Worm (Caenorhabditis elegans): ENCODE data around the gene F22B5.4.

Gene F22B5.4

DNA sequence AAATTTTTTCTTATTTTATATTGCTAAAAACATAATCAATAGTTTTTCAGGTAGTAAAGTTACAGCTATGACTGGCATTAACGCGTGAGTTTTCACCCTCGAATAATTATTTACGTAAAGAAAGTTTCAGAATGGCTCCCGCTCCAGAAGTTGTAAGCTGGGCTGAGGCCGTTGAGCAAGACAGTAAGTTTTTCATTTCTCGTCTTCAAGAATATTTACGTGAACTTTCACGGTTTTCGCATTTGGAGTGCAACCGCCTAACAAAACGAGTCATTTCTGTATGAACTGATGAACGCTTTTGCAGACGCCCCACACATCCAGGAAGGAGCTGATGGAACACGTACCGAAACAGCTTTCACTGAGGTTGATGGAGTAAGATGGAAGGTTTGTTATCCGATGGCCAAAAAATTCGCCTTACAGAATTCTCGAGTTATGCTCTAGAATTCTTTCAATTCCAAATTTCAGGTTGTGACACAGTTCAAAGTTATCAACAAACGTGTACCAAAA, 6.7 kb upstream of the F22B5.4 start, which contains the start of gene eif-3.G:
TSS of gene eif-3.G (plus strand) at position 51 of the 507 bp plus-strand sequence.
- TF ChIP-seq efl-1 (optimal IDR thresholded peaks at IDR 0.05): no peak
- TF ChIP-seq efl-1 (GFP tag; optimal IDR thresholded peaks at IDR 0.05 in 1 of 2): peak in 1 of 2 experiments; percentile 88
- TF ChIP-seq blmp-1 (tag; optimal IDR thresholded peaks at IDR 0.05): no peak
- TF ChIP-seq ceh-82 (tag; optimal IDR thresholded peaks at IDR 0.05): no peak

DNA sequence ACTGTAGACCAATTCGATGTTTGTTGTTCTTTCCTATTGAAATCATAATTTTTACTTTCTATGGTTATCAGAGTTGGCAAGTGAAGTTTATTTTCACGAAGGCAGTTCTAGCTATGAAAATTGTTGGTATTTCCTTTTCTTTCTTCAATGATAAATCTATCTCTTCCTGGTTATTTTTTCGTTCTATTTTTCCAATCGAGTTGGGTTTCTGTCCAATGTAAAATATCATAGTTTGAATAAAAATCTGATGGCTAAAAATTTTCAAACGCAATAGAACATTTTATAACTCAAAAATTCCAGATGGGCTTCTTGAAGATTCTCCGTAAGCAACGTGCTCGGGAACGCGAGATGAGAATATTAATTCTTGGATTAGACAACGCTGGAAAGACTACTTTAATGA, 5.5 kb upstream of the F22B5.4 start, which contains the start of gene evl-20:
TSS of gene evl-20 (plus strand) at position 301 of the 400 bp plus-strand sequence.
- no peak for TF ChIP-seq xbp-1 (tag; optimal IDR thresholded peaks at IDR 0.05)

DNA sequence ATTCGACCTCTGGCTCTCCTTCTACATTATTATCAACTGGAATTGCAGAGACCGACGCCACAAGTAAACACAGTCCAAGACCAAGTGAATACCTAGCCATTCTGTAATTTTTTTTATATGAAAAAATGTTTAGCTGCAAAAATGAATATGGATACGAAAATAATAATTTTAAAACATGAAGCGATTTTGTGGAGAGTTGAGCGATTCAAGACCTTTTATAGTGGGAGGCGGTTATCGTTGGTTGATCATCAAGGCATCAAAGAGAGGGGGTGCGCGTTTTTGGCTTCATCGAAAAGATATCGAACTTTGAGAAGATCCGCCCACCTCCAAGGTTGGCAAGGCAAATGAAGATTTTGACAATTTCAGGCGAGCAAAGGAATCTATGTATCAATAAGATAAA, 2.8 kb upstream of the F22B5.4 start, which contains the start of gene cut-3:
TSS of gene cut-3 (minus strand) at position 101 of the 400 bp plus-strand sequence.
- TF ChIP-seq aly-2 (tag; optimal IDR thresholded peaks at IDR 0.05) (no peak), unc-130 (tag; optimal IDR thresholded peaks at IDR 0.05) (no peak), alr-1 (tag; optimal IDR thresholded peaks at IDR 0.05; ENCODE audit: borderline replicate concordance) (no peak), unc-30 (tag; optimal IDR thresholded peaks at IDR 0.05) (no peak)

DNA sequence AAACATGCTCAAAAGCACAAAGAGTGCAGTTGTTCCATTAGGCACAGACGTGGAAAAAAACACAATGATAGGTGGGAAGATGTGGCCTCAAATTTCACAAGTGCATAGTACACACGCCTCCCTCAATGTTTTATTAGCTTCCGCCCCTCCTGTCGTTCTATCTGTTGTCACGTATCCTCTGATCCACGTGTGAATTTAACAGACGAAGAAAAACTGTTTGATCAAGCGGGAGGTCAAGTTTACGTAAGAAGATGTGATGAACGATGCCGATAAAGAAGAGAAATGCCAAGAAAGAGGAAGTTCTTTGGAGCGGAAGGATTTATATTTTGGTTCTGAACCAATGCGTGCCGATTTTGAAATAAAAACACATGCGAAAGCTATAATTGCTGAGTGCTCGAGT, 1.2 kb downstream of the F22B5.4 start:
- TF ChIP-seq sptf-1 (tag; optimal IDR thresholded peaks at IDR 0.05) (no peak), nhr-237 (tag; optimal IDR thresholded peaks at IDR 0.05) (no peak), mdl-1 (tag; optimal IDR thresholded peaks at IDR 0.05) (peak in 1 of 2 experiments; percentile 31), ets-5 (GFP tag; IDR thresholded peaks at IDR 0.05) (no peak), C34B4.2 (tag; optimal IDR thresholded peaks at IDR 0.05) (no peak), nhr-71 (tag; optimal IDR thresholded peaks at IDR 0.05) (peak; percentile 33), aha-1 (tag; optimal IDR thresholded peaks at IDR 0.05) (no peak), irx-1 (tag; optimal IDR thresholded peaks at IDR 0.05) (no peak), fos-1 (tag; optimal IDR thresholded peaks at IDR 0.05) (no peak), hlh-4 (tag; optimal IDR thresholded peaks at IDR 0.05) (no peak), ceh-90 (tag; optimal IDR thresholded peaks at IDR 0.05) (no peak), vab-15 (tag; optimal IDR thresholded peaks at IDR 0.05) (no peak), F16B12.6 (tag; optimal IDR thresholded peaks at IDR 0.05) (no peak), nhr-76 (tag; optimal IDR thresholded peaks at IDR 0.05) (no peak), nhr-90 (tag; optimal IDR thresholded peaks at IDR 0.05; ENCODE audit: poor library complexity) (no peak), efl-3 (GFP tag; optimal IDR thresholded peaks at IDR 0.05) (no peak), sox-4 (tag; optimal IDR thresholded peaks at IDR 0.05) (no peak), tbx-2 (tag; optimal IDR thresholded peaks at IDR 0.05) (no peak), hlh-17 (GFP tag; optimal IDR thresholded peaks at IDR 0.05; ENCODE audit: borderline replicate concordance) (no peak), C16A3.4 (tag; optimal IDR thresholded peaks at IDR 0.05) (no peak), skn-1 (tag; optimal IDR thresholded peaks at IDR 0.05) (no peak), xbp-1 (tag; optimal IDR thresholded peaks at IDR 0.05) (no peak), lir-3 (tag; optimal IDR thresholded peaks at IDR 0.05; ENCODE audit: poor library complexity) (no peak), nhr-47 (tag; optimal IDR thresholded peaks at IDR 0.05) (no peak), lin-13 (GFP tag; optimal IDR thresholded peaks at IDR 0.05) (no peak), mab-9 (GFP tag; IDR thresholded peaks at IDR 0.05) (no peak), nhr-20 (tag; optimal IDR thresholded peaks at IDR 0.05) (peak; percentile 48), nhr-84 (tag; optimal IDR thresholded peaks at IDR 0.05) (no peak), lin-35 (GFP tag; optimal IDR thresholded peaks at IDR 0.05) (no peak), lin-14 (GFP tag; optimal IDR thresholded peaks at IDR 0.05) (peak; percentile 61), egl-13 (tag; optimal IDR thresholded peaks at IDR 0.05) (no peak), elt-3 (tag; optimal IDR thresholded peaks at IDR 0.05) (peak in 2 of 6 experiments; percentile 15 to 70), lsy-2 (tag; optimal IDR thresholded peaks at IDR 0.05) (no peak), grh-1 (GFP tag; IDR thresholded peaks at IDR 0.05) (no peak), fkh-10 (GFP tag; optimal IDR thresholded peaks at IDR 0.05) (no peak), unc-62 (GFP tag; optimal IDR thresholded peaks at IDR 0.05) (no peak), elt-2 (tag; optimal IDR thresholded peaks at IDR 0.05) (no peak), dpl-1 (GFP tag; optimal IDR thresholded peaks at IDR 0.05) (no peak), hpl-2 (GFP tag; optimal IDR thresholded peaks at IDR 0.05) (no peak)

All from whole organism, L1 larva.